Worm (Caenorhabditis elegans) whole organism, L3 larva: ENCODE measurements around the gene sptl-1.

Source experiments
- ZK546.5 ChIP-seq: sonication (generic microtip); optimal IDR thresholded peaks from 2 replicates; lab custom pipeline; 2017; ENCODE audit warnings: missing biosample characterization, missing genetic modification characterization
- aly-2 ChIP-seq: fragments of 150-350 bp; optimal IDR thresholded peaks from 2 replicates; lab custom pipeline; 2014; ENCODE audit warnings: missing biosample characterization, missing genetic modification characterization
- ceh-28 ChIP-seq: fragments of 150-350 bp; optimal IDR thresholded peaks from 2 replicates; lab custom pipeline; 2014; ENCODE audit warnings: missing biosample characterization, missing genetic modification reagents, missing genetic modification characterization
- ceh-82 ChIP-seq: fragments of 150-350 bp; optimal IDR thresholded peaks from 2 replicates; lab custom pipeline; 2014; ENCODE audit warnings: missing biosample characterization, missing genetic modification characterization
- ceh-9 ChIP-seq: sonication (generic microtip); optimal IDR thresholded peaks from 2 replicates; lab custom pipeline; 2018; ENCODE audit warnings: missing biosample characterization, missing genetic modification characterization
- daf-12 ChIP-seq: fragments of 150-350 bp; optimal IDR thresholded peaks from 2 replicates; lab custom pipeline; 2014; ENCODE audit warnings: missing biosample characterization, missing genetic modification reagents, missing genetic modification characterization
- egl-27 ChIP-seq: sonication (generic microtip); optimal IDR thresholded peaks from 4 replicates; lab custom pipeline; 2017; ENCODE audit warnings: missing biosample characterization, missing genetic modification reagents, missing genetic modification characterization
- elt-1 ChIP-seq: fragments of 150-350 bp; optimal IDR thresholded peaks from 2 replicates; lab custom pipeline; 2014; ENCODE audit warnings: missing biosample characterization, missing genetic modification characterization
- elt-2 ChIP-seq: sonication (generic microtip); optimal IDR thresholded peaks from 2 replicates; lab custom pipeline; 2016; ENCODE audit warnings: missing genetic modification reagents, mild to moderate bottlenecking, missing genetic modification characterization, missing compliant biosample characterization
- elt-3 ChIP-seq, 3 experiments: fragments of 150-350 bp in 1 of 3; sonication (generic microtip) in 2 of 3; optimal IDR thresholded peaks; 2 replicates in 2 of 3; 4 replicates in 1 of 3; lab custom pipeline; 2014 to 2017; ENCODE audit warnings: missing biosample characterization in 3 of 3, missing genetic modification characterization in 3 of 3
- eor-1 ChIP-seq, 2 experiments: fragments of 150-350 bp; optimal IDR thresholded peaks; 2 replicates each; lab custom pipeline; 2014 to 2018; ENCODE audit warnings: missing biosample characterization in 2 of 2, missing genetic modification characterization in 2 of 2
- fkh-10 ChIP-seq: sonication (generic microtip); optimal IDR thresholded peaks from 2 replicates; lab custom pipeline; 2017; ENCODE audit warnings: missing biosample characterization, missing genetic modification reagents, missing genetic modification characterization
- fkh-2 ChIP-seq: fragments of 150-350 bp; optimal IDR thresholded peaks from 2 replicates; lab custom pipeline; 2014; ENCODE audit warnings: missing biosample characterization, missing genetic modification reagents, missing genetic modification characterization
- fos-1 ChIP-seq: fragments of 150-350 bp; optimal IDR thresholded peaks from 2 replicates; lab custom pipeline; 2014; ENCODE audit warnings: missing biosample characterization, missing genetic modification characterization
- hmg-11 ChIP-seq: sonication (generic microtip); optimal IDR thresholded peaks from 2 replicates; lab custom pipeline; 2016; ENCODE audit warnings: missing genetic modification characterization, missing compliant biosample characterization
- jun-1 ChIP-seq: fragments of 150-350 bp; optimal IDR thresholded peaks from 2 replicates; lab custom pipeline; 2014; ENCODE audit warnings: missing biosample characterization, missing genetic modification reagents, missing genetic modification characterization
- lin-15B ChIP-seq: fragments of 150-350 bp; optimal IDR thresholded peaks from 2 replicates; lab custom pipeline; 2014; ENCODE audit warnings: missing biosample characterization, missing genetic modification characterization
- lin-39 ChIP-seq: fragments of 150-350 bp; optimal IDR thresholded peaks from 2 replicates; lab custom pipeline; 2018; ENCODE audit warnings: missing biosample characterization, missing genetic modification reagents, missing genetic modification characterization
- lsy-12 ChIP-seq: sonication (generic microtip); optimal IDR thresholded peaks from 2 replicates; lab custom pipeline; 2016; ENCODE audit warnings: mild to moderate bottlenecking, missing genetic modification characterization, missing compliant biosample characterization
- mml-1 ChIP-seq: fragments of 150-350 bp; sonication (generic microtip); optimal IDR thresholded peaks from 3 replicates; lab custom pipeline; 2014; ENCODE audit warnings: missing biosample characterization, missing genetic modification characterization
- nfya-1 ChIP-seq: sonication (generic microtip); optimal IDR thresholded peaks from 2 replicates; lab custom pipeline; 2017; ENCODE audit warnings: missing genetic modification characterization, mild to moderate bottlenecking, missing compliant biosample characterization, antibody characterized with exemption, moderate library complexity; ENCODE audit not compliant: insufficient read depth
- nhr-12 ChIP-seq: fragments of 150-350 bp; optimal IDR thresholded peaks from 2 replicates; lab custom pipeline; 2014; ENCODE audit warnings: missing biosample characterization, missing genetic modification characterization
- nhr-23 ChIP-seq: fragments of 150-350 bp; optimal IDR thresholded peaks from 2 replicates; lab custom pipeline; 2014; ENCODE audit warnings: missing biosample characterization, missing genetic modification reagents, missing genetic modification characterization
- nhr-237 ChIP-seq: fragments of 150-350 bp; optimal IDR thresholded peaks from 2 replicates; lab custom pipeline; 2014; ENCODE audit warnings: missing biosample characterization, missing genetic modification characterization
- nhr-25 ChIP-seq: sonication (generic microtip); optimal IDR thresholded peaks from 2 replicates; lab custom pipeline; 2017; ENCODE audit warnings: missing biosample characterization, missing genetic modification characterization
- nhr-43 ChIP-seq: sonication (generic microtip); optimal IDR thresholded peaks from 2 replicates; lab custom pipeline; 2016; ENCODE audit warnings: mild to moderate bottlenecking, missing genetic modification characterization, missing compliant biosample characterization; ENCODE audit not compliant: poor library complexity, severe bottlenecking
- nhr-67 ChIP-seq: fragments of 150-350 bp; optimal IDR thresholded peaks from 2 replicates; lab custom pipeline; 2014; ENCODE audit warnings: missing biosample characterization, missing genetic modification characterization
- pha-4 ChIP-seq: fragments of 150-350 bp; optimal IDR thresholded peaks from 2 replicates; lab custom pipeline; 2014; ENCODE audit warnings: missing biosample characterization, missing genetic modification reagents, missing genetic modification characterization
- pqm-1 ChIP-seq: fragments of 150-350 bp; optimal IDR thresholded peaks from 2 replicates; lab custom pipeline; 2017; ENCODE audit warnings: missing biosample characterization, missing genetic modification characterization, inconsistent platforms
- skn-1 ChIP-seq: fragments of 150-350 bp; optimal IDR thresholded peaks from 2 replicates; lab custom pipeline; 2014; ENCODE audit warnings: missing biosample characterization, missing genetic modification characterization
- unc-62 ChIP-seq: fragments of 150-350 bp; sonication (generic microtip); optimal IDR thresholded peaks from 4 replicates; lab custom pipeline; 2014; ENCODE audit warnings: missing biosample characterization, missing genetic modification reagents, missing genetic modification characterization
- ztf-4 ChIP-seq: fragments of 150-350 bp; optimal IDR thresholded peaks from 2 replicates; lab custom pipeline; 2014; ENCODE audit warnings: missing biosample characterization, missing genetic modification characterization

Gene sptl-1

DNA sequence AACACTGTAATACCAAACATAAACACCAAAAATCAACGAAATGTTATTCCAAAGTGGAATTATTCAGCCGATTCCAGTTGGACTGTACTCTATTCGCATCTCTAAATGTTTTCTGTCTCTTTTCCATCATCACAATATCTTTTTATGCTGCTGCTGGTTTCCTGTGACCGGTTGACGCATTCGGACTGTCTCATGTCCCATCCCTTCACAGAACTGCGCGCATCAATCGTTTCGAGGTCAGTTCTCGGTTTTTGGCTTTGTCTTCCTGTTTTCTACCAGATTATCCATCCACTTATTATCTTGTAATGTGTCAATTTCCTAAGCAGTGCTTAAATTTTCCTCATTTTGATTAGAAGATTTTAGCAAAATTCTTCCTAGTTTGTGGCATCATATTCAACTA, 8.6 kb downstream of the sptl-1 start:
- peak; percentile 78 for TF ChIP-seq nhr-25 (tag; lab: Kevin White, UChicago)
- no peak for TF ChIP-seq elt-3 (tag; optimal IDR thresholded peaks at IDR 0.05; lab: Kevin White, UChicago)
- peak; percentile 57 for TF ChIP-seq nhr-23 (tag; lab: Kevin White, UChicago)

DNA sequence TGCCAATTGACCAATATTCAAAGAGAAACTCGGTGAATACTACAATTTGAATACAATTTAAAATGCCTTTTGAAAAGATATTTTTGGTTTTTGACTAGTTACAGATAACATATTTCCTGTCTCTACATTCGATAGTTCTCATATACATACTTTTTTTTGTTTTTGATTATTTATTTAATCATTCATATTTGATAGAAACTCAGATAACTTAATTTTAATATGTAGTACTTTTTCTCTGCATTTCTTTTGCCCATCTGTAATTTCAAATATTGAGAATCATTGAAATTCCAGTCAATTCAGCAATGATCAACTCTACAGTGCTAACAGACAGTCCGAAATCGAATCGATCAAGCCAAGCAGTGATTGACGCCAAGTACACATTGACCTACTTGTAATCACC, 9.6 kb downstream of the sptl-1 start, which contains the start of gene C23H3.2:
Gene C23H3.2 (plus strand): TSS at position 301 of the 400 bp plus-strand sequence.
- no peak for TF ChIP-seq egl-27
- TF ChIP-seq ztf-4 = no peak
- TF ChIP-seq skn-1 (tag; lab: Kevin White, UChicago) = no peak
- TF ChIP-seq nhr-237 (tag; lab: Kevin White, UChicago) = no peak
- TF ChIP-seq elt-3 (tag; optimal IDR thresholded peaks at IDR 0.05; lab: Kevin White, UChicago) = no peak
- TF ChIP-seq fos-1 (tag; lab: Kevin White, UChicago) = no peak
- TF ChIP-seq nfya-1 (tag; lab: Kevin White, UChicago) = no peak
- TF ChIP-seq nhr-12 = no peak
- TF ChIP-seq lin-15B (tag; lab: Kevin White, UChicago) = no peak

- TF ChIP-seq mml-1 (tag; lab: Kevin White, UChicago) (no peak), pha-4 (tag; lab: Kevin White, UChicago) (no peak), lsy-12 (tag; lab: Kevin White, UChicago) (no peak), elt-2 (tag; lab: Kevin White, UChicago) (peak; percentile 45)
These were observed 14.0 kb downstream of the sptl-1 start for ce11 chrII:65484-65883.

ce11 chrII:66322-66721, 14.9 kb downstream of the sptl-1 start:
- TF ChIP-seq nhr-43 (peak; percentile 72), nhr-67 (tag; lab: Kevin White, UChicago) (no peak), lin-39 (peak; percentile 3), pha-4 (tag; lab: Kevin White, UChicago) (peak; percentile 27), nhr-23 (tag; lab: Kevin White, UChicago) (peak; percentile 76), elt-2 (tag; lab: Kevin White, UChicago) (peak; percentile 3), egl-27 (no peak), elt-3 (tag; optimal IDR thresholded peaks at IDR 0.05; lab: Kevin White, UChicago) (peak in 1 of 3 experiments; percentile 53), hmg-11 (peak; percentile 56), nhr-25 (tag; lab: Kevin White, UChicago) (peak; percentile 90), ceh-28 (tag; lab: Kevin White, UChicago) (no peak), jun-1 (tag; lab: Kevin White, UChicago) (peak; percentile 28), nfya-1 (tag; lab: Kevin White, UChicago) (peak; percentile 10)

- TF ChIP-seq nhr-25 (tag; lab: Kevin White, UChicago) = no peak
- no peak for TF ChIP-seq eor-1 (tag; optimal IDR thresholded peaks at IDR 0.05; lab: Kevin White, UChicago)
- no peak for TF ChIP-seq elt-3 (tag; optimal IDR thresholded peaks at IDR 0.05; lab: Kevin White, UChicago)
- no peak for TF ChIP-seq pha-4 (tag; lab: Kevin White, UChicago)
- no peak for TF ChIP-seq ceh-9 (tag; lab: Kevin White, UChicago)
- TF ChIP-seq lin-15B (tag; lab: Kevin White, UChicago) = no peak
- TF ChIP-seq pqm-1 (tag; lab: Kevin White, UChicago) = peak; percentile 27
- peak; percentile 41 for TF ChIP-seq elt-2 (tag; lab: Kevin White, UChicago)
- TF ChIP-seq fkh-10 (GFP tag; lab: Kevin White, UChicago) = no peak
- no peak for TF ChIP-seq jun-1 (tag; lab: Kevin White, UChicago)
- TF ChIP-seq fkh-2 (tag; lab: Kevin White, UChicago) = no peak
- no peak for TF ChIP-seq aly-2 (tag; lab: Kevin White, UChicago)
- TF ChIP-seq egl-27 = no peak
- no peak for TF ChIP-seq unc-62 (GFP tag; lab: Kevin White, UChicago)
These were observed 16.2 kb downstream of the sptl-1 start for ce11 chrII:67663-68062.

DNA sequence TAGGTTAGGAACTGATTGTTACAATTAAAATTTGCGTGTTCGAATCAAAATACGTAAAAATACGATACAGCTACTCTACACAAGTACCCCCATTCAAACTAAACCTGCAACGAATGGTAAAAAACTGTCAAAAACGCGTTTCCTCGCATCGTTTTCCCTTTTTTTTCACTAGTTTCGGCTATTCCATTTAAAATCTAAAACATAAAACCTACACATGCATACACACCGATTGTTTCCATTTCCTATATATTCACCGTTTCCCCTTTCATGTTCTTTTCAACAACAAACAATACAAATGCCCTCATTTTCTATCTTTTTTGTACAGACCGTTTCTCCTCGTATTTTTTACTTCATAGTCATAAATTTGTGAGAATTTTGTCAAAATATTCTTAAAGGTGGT, 17.3 kb downstream of the sptl-1 start:
- no peak for TF ChIP-seq nhr-237 (tag; lab: Kevin White, UChicago)
- TF ChIP-seq lsy-12 (tag; lab: Kevin White, UChicago) = no peak
- no peak for TF ChIP-seq daf-12 (tag; lab: Kevin White, UChicago)
- TF ChIP-seq ZK546.5 (tag; lab: Kevin White, UChicago) = no peak
- TF ChIP-seq pqm-1 (tag; lab: Kevin White, UChicago) = no peak
- TF ChIP-seq fkh-2 (tag; lab: Kevin White, UChicago) = no peak
- no peak for TF ChIP-seq ceh-82 (tag; lab: Kevin White, UChicago)
- no peak for TF ChIP-seq elt-1
